Fruit fly (Drosophila melanogaster) whole organism, adult: ENCODE results near the gene foi.

Experiments used
- CG33017 ChIP-seq: fragments of 200-800 bp; sonication (Bioruptor generic); optimal IDR thresholded peaks from 2 replicates; lab custom pipeline; 2018; ENCODE audit warnings: missing biosample characterization, mild to moderate bottlenecking, missing genetic modification characterization, moderate library complexity
- CG7045 ChIP-seq: fragments of 200-800 bp; sonication (Bioruptor generic); optimal IDR thresholded peaks from 2 replicates; lab custom pipeline; 2017; ENCODE audit warnings: missing biosample characterization, mild to moderate bottlenecking, missing genetic modification characterization
- CG7101 ChIP-seq: fragments of 200-800 bp; sonication (Bioruptor generic); optimal IDR thresholded peaks from 2 replicates; lab custom pipeline; 2018; ENCODE audit warnings: missing biosample characterization, mild to moderate bottlenecking, missing genetic modification characterization, moderate library complexity
- kay ChIP-seq: fragments of 200-800 bp; sonication (Bioruptor generic); peaks from one replicate; lab custom pipeline; 2016; ENCODE audit warnings: missing biosample characterization, missing genetic modification characterization, borderline replicate concordance

DNA sequence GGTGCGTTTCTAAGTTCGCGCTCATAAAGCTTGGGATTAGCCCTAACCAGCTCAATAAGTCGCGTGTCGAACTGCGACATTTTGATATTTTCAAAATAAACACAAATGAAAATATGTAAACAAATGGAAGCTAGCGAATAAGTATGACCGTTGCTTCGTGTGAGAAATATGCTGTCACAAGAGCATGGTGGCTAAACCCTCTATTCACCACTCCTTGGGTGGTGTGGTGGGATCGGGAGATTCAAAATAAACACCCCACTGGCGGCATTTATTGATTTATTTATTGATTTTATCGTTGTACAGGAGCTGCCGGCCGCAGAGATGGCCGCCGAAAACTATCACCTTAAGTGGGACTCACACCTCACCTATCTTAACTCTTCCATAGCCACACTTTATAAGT is 10.3 kb upstream of the foi start, which contains the start of gene CG6683:
- TF ChIP-seq kay (GFP tag; lab: Kevin White, UChicago), result no peak
- no peak for TF ChIP-seq CG7045 (GFP tag; lab: Kevin White, UChicago)
- TF ChIP-seq CG7101 (tag; lab: Kevin White, UChicago), result no peak
- TF ChIP-seq CG33017, result no peak
